Fruit fly (Drosophila melanogaster) whole organism, pupa: Measurements from ENCODE around the gene CG31174.

Source experiments
- CG10348 ChIP-seq: fragments of 200-800 bp; sonication (Bioruptor generic); IDR thresholded peaks from 2 replicates; pipeline ENCODE4 v1.3.6; 2022; ENCODE audit warnings: missing biosample characterization, missing genetic modification characterization
- CG12605 ChIP-seq: fragments of 200-800 bp; sonication (Bioruptor generic); IDR thresholded peaks from 2 replicates; pipeline ENCODE4 v1.3.6; 2022; ENCODE audit warnings: missing biosample characterization, missing genetic modification characterization
- CG13204 ChIP-seq: fragments of 200-800 bp; sonication (Bioruptor generic); optimal IDR thresholded peaks from 2 replicates; lab custom pipeline; 2018; ENCODE audit warnings: missing biosample characterization, mild to moderate bottlenecking, missing genetic modification characterization, moderate library complexity
- CG14655 ChIP-seq: fragments of 200-800 bp; sonication (Bioruptor generic); optimal IDR thresholded peaks from 3 replicates; lab custom pipeline; 2017; ENCODE audit warnings: mild to moderate bottlenecking, missing biosample characterization, missing genetic modification reagents, missing genetic modification characterization
- CG15710 ChIP-seq: fragments of 200-800 bp; sonication (Bioruptor generic); optimal IDR thresholded peaks from 2 replicates; lab custom pipeline; 2018; ENCODE audit warnings: missing biosample characterization, mild to moderate bottlenecking, missing genetic modification characterization, moderate library complexity
- CG17806 ChIP-seq: fragments of 200-800 bp; sonication (Bioruptor generic); optimal IDR thresholded peaks from 2 replicates; lab custom pipeline; 2018; ENCODE audit warnings: missing biosample characterization, mild to moderate bottlenecking, missing genetic modification characterization, moderate library complexity
- CG32121 ChIP-seq: fragments of 200-800 bp; sonication (Bioruptor generic); IDR thresholded peaks from 2 replicates; pipeline ENCODE4 v1.3.6; 2022; ENCODE audit warnings: missing biosample characterization, missing genetic modification characterization
- CG34367 ChIP-seq: fragments of 200-800 bp; sonication (Bioruptor generic); optimal IDR thresholded peaks from 2 replicates; lab custom pipeline; 2018; ENCODE audit warnings: missing biosample characterization, mild to moderate bottlenecking, missing genetic modification characterization
- CG4496 ChIP-seq: fragments of 200-800 bp; sonication (Bioruptor generic); IDR thresholded peaks from 3 replicates; pipeline ENCODE4 v1.3.6; 2022; ENCODE audit warnings: missing biosample characterization, missing genetic modification characterization
- CG8159 ChIP-seq: fragments of 200-800 bp; sonication (Bioruptor generic); optimal IDR thresholded peaks from 3 replicates; lab custom pipeline; 2018; ENCODE audit warnings: missing biosample characterization, mild to moderate bottlenecking, missing genetic modification characterization, moderate library complexity
- CG8301 ChIP-seq: fragments of 200-800 bp; sonication (Bioruptor generic); optimal IDR thresholded peaks from 2 replicates; lab custom pipeline; 2018; ENCODE audit warnings: missing biosample characterization, mild to moderate bottlenecking, missing genetic modification characterization
- CG9948 ChIP-seq: fragments of 200-800 bp; sonication (Bioruptor generic); optimal IDR thresholded peaks from 2 replicates; lab custom pipeline; 2018; ENCODE audit warnings: missing biosample characterization, mild to moderate bottlenecking, missing genetic modification characterization, moderate library complexity
- D1 ChIP-seq: fragments of 200-800 bp; sonication (Bioruptor generic); optimal IDR thresholded peaks from 2 replicates; lab custom pipeline; 2018; ENCODE audit warnings: missing biosample characterization, mild to moderate bottlenecking, missing genetic modification characterization, moderate library complexity
- EcR ChIP-seq: fragments of 200-800 bp; sonication (Bioruptor generic); optimal IDR thresholded peaks from 3 replicates; lab custom pipeline; 2019; ENCODE audit warnings: missing biosample characterization, missing genetic modification characterization, mild to moderate bottlenecking, moderate library complexity, missing genetic modification reagents
- Ets98B ChIP-seq: fragments of 200-800 bp; sonication (Bioruptor generic); IDR thresholded peaks from 2 replicates; pipeline ENCODE4 v1.3.6; 2022; ENCODE audit warnings: missing biosample characterization, missing genetic modification characterization
- Pif1A ChIP-seq: fragments of 200-800 bp; sonication (Bioruptor generic); optimal IDR thresholded peaks from 3 replicates; lab custom pipeline; 2016; ENCODE audit warnings: missing biosample characterization, missing genetic modification characterization
- Pif1B ChIP-seq: fragments of 200-800 bp; sonication (Bioruptor generic); optimal IDR thresholded peaks from 3 replicates; lab custom pipeline; 2016; ENCODE audit warnings: missing biosample characterization, missing genetic modification characterization
- Snoo ChIP-seq: fragments of 200-800 bp; sonication (Bioruptor generic); optimal IDR thresholded peaks from 3 replicates; lab custom pipeline; 2017; ENCODE audit warnings: missing biosample characterization, mild to moderate bottlenecking, missing genetic modification characterization, inconsistent platforms
- fd96Ca ChIP-seq: fragments of 200-800 bp; sonication (Bioruptor generic); IDR thresholded peaks from 3 replicates; pipeline ENCODE4 v1.3.6; 2022; ENCODE audit warnings: missing biosample characterization, missing genetic modification characterization
- gl ChIP-seq: fragments of 200-800 bp; sonication (Bioruptor generic); optimal IDR thresholded peaks from 2 replicates; lab custom pipeline; 2018; ENCODE audit warnings: missing biosample characterization, mild to moderate bottlenecking, missing genetic modification characterization
- rn ChIP-seq: fragments of 200-800 bp; sonication (Bioruptor generic); IDR thresholded peaks from 2 replicates; pipeline ENCODE4 v1.3.6; 2022; ENCODE audit warnings: missing biosample characterization, missing genetic modification characterization

The CG31174 gene

DNA sequence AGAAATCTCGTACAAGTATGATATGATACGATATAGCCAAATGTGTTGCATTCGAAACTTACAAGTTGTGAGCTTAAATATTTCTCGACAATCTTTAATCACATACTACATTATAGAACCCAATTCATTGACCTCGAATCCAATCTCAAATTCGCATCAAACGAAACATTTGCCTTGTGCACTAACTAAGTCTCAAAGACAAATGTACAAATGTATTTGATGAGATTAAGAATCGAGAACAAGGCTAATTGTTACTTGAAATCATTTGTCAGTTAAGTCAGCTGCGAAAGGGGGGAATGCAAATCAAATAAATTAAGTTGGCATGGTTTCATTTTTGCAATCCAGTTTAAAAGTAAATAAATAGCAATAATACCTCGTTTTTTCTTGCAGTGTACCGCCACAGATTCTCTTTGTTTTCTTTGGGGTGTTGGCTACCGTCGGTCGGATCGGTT lies 30.8 kb downstream of the CG31174 start:
- peak; percentile 45 for TF ChIP-seq D1
- TF ChIP-seq CG13204 (GFP tag; lab: Kevin White, UChicago): peak; percentile 71
- TF ChIP-seq CG10348 (GFP tag; lab: Robert Waterston, UW): peak; percentile 19; the same call in 1 of the 2 replicates
- TF ChIP-seq CG4496 (GFP tag; lab: Robert Waterston, UW): peak; percentile 44; the same call in 1 of the 3 replicates
- TF ChIP-seq fd96Ca (GFP tag; lab: Robert Waterston, UW): peak; percentile 77; the same call in 2 of the 3 replicates
- TF ChIP-seq CG12605 (GFP tag; lab: Robert Waterston, UW): 0 out of 2 replicates have a peak, but pooled peaks have one; percentile 11
- TF ChIP-seq CG15710 (tag; lab: Kevin White, UChicago): peak; percentile 92
- TF ChIP-seq CG9948 (tag; lab: Kevin White, UChicago): peak; percentile 91
- peak; percentile 4 for TF ChIP-seq gl
- TF ChIP-seq Ets98B: peak; percentile 71
- TF ChIP-seq Pif1A (GFP tag; lab: Kevin White, UChicago): peak; percentile 89
- TF ChIP-seq CG14655: peak; percentile 90
- peak; percentile 80 for TF ChIP-seq CG8301 (tag; lab: Kevin White, UChicago)
- TF ChIP-seq rn (GFP tag; lab: Robert Waterston, UW): peak; percentile 44
- peak; percentile 89 for TF ChIP-seq Snoo (tag; lab: Kevin White, UChicago)
- TF ChIP-seq CG17806 (tag; lab: Kevin White, UChicago): peak; percentile 73
- no peak for TF ChIP-seq EcR (GFP tag; lab: Kevin White, UChicago)
- TF ChIP-seq CG8159 (tag; lab: Kevin White, UChicago): peak; percentile 85
- TF ChIP-seq CG32121 (GFP tag; lab: Robert Waterston, UW): peak; percentile 58
- TF ChIP-seq CG34367: peak; percentile 91
- peak; percentile 73 for TF ChIP-seq Pif1B (GFP tag; lab: Kevin White, UChicago)

dm6 chr3R:21837069-21837977 lies 32.0 kb downstream of the CG31174 start:
- TF ChIP-seq CG10348 (GFP tag; lab: Robert Waterston, UW) (no peak), Ets98B (peak; percentile 82), rn (GFP tag; lab: Robert Waterston, UW) (0 out of 2 replicates have a peak, but pooled peaks have one; percentile 36), D1 (peak; percentile 76), CG34367 (no peak), CG32121 (GFP tag; lab: Robert Waterston, UW) (peak; percentile 46; the same call in 1 of the 2 replicates), CG8159 (tag; lab: Kevin White, UChicago) (peak; percentile 85), CG15710 (tag; lab: Kevin White, UChicago) (no peak), Snoo (tag; lab: Kevin White, UChicago) (no peak), CG8301 (tag; lab: Kevin White, UChicago) (peak; percentile 89), CG9948 (tag; lab: Kevin White, UChicago) (peak; percentile 28), EcR (GFP tag; lab: Kevin White, UChicago) (peak; percentile 98), CG12605 (GFP tag; lab: Robert Waterston, UW) (peak; percentile 30; the same call in 1 of the 2 replicates), CG17806 (tag; lab: Kevin White, UChicago) (peak; percentile 86), Pif1B (GFP tag; lab: Kevin White, UChicago) (peak; percentile 66), gl (peak; percentile 20), Pif1A (GFP tag; lab: Kevin White, UChicago) (no peak), CG4496 (GFP tag; lab: Robert Waterston, UW) (peak; percentile 84), fd96Ca (GFP tag; lab: Robert Waterston, UW) (no peak; the same call in 1 of the 3 replicates), CG14655 (peak; percentile 88), CG13204 (GFP tag; lab: Kevin White, UChicago) (peak; percentile 83)

DNA sequence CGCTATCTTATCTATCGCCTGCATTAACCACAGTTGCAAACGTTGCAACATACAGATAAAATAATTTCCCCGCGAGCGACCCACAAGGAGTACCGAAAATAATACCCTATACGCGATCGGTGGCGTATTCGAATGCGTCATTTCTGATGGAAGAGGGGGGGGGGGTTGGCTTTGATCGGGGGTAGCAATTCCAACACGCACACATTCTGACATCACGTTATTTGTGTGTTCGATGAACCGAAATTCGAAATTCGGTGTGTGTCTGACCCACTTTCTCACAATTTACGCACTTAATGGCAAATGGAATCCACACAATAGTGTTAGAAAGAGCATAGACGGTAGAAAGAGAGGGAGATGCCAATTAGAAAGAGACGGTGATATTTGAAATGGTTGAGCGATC lies 32.7 kb downstream of the CG31174 start:
- TF ChIP-seq CG13204 (GFP tag; lab: Kevin White, UChicago) (no peak), CG12605 (GFP tag; lab: Robert Waterston, UW) (no peak), EcR (GFP tag; lab: Kevin White, UChicago) (no peak), Pif1A (GFP tag; lab: Kevin White, UChicago) (no peak), rn (GFP tag; lab: Robert Waterston, UW) (no peak), Snoo (tag; lab: Kevin White, UChicago) (no peak), CG14655 (no peak), CG34367 (no peak), Pif1B (GFP tag; lab: Kevin White, UChicago) (no peak), D1 (no peak), CG32121 (GFP tag; lab: Robert Waterston, UW) (no peak), CG17806 (tag; lab: Kevin White, UChicago) (no peak), gl (no peak), CG8301 (tag; lab: Kevin White, UChicago) (no peak), CG15710 (tag; lab: Kevin White, UChicago) (no peak)
- TF ChIP-seq, all 21 proteins: peak for 0

DNA sequence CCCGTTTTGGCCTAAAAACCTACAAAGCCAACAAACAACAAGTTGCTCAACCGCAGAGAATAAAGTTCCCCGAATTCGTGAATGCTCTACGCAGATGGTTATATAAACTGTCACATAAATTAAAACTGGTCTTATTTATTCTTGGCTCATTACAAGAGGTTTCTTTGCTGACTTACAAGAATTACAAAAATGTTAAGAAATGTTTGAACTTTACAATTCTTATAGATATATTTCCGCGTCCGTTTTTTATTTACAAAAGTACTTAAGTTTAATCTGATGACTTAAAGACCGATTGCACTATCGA lies 33.2 kb downstream of the CG31174 start:
- TF ChIP-seq fd96Ca (GFP tag; lab: Robert Waterston, UW): peak; percentile 38; the same call in 2 of the 3 replicates
- TF ChIP-seq Ets98B: peak; percentile 63
- peak; percentile 8 for TF ChIP-seq CG8301 (tag; lab: Kevin White, UChicago)
- TF ChIP-seq gl: no peak
